Worm (Caenorhabditis elegans) whole organism, L4/young adult: ENCODE data around the gene rde-1.

Source experiments
- W03F9.2 ChIP-seq: fragments of 150-350 bp; optimal IDR thresholded peaks from 2 replicates; lab custom pipeline; 2014; ENCODE audit warnings: missing biosample characterization, missing genetic modification characterization
- dao-5 ChIP-seq: sonication (generic microtip); optimal IDR thresholded peaks from 2 replicates; lab custom pipeline; 2016; ENCODE audit warnings: missing genotype, missing genetic modification characterization, moderate library complexity, missing compliant biosample characterization
- him-1 ChIP-seq: sonication (generic microtip); optimal IDR thresholded peaks from 2 replicates; lab custom pipeline; 2016; ENCODE audit warnings: missing genotype, missing genetic modification reagents, missing genetic modification characterization, missing compliant biosample characterization

DNA sequence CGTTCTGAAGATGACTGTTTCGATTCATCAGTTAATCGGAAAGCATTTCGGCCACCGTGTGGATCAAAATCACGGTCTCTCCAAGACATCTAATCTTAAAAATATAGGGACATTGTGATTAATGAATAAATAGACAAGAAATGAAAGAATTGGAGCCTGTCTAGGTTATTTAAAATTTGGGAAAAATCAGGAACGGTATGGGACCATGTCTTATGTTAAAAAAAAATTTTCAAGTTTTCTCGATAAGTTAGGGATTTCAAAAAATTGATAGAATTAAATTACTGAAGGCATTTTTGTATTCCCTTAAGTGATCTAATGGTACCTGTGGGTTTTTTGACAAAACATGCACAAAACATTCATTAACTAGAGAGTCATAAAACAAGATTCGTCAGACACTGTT is 15.3 kb downstream of the rde-1 start, which contains the start of gene unc-41:
- TF ChIP-seq W03F9.2 (tag; lab: Kevin White, UChicago): no peak
- no peak for TF ChIP-seq dao-5
- TF ChIP-seq him-1 (tag; lab: Kevin White, UChicago): no peak
